Fruit fly (Drosophila melanogaster) whole organism: ENCODE data around the gene wat.

Source experiments
- CG8478 ChIP-seq: fragments of >200 bp; optimal IDR thresholded peaks from 2 replicates; lab custom pipeline; 2018; ENCODE audit warnings: inconsistent platforms
- Dll ChIP-seq: fragments of >200 bp; optimal IDR thresholded peaks from 2 replicates; lab custom pipeline; 2017

- TF ChIP-seq CG8478 = no peak
- no peak for TF ChIP-seq Dll (lab: Kevin White, UChicago)
Observed at dm6 chr3R:29033909-29034629, 13.9 kb upstream of the wat start, which contains the start of the genes beta4GalNAcTB and Cpsf100.
